Fruit fly (Drosophila melanogaster) whole organism, pupa: ENCODE measurements around the gene pzg.

Experiments used
- CG10348 ChIP-seq: fragments of 200-800 bp; sonication (Bioruptor generic); IDR thresholded peaks from 2 replicates; pipeline ENCODE4 v1.3.6; 2022; ENCODE audit warnings: missing biosample characterization, missing genetic modification characterization
- CG12605 ChIP-seq: fragments of 200-800 bp; sonication (Bioruptor generic); IDR thresholded peaks from 2 replicates; pipeline ENCODE4 v1.3.6; 2022; ENCODE audit warnings: missing biosample characterization, missing genetic modification characterization
- CG13204 ChIP-seq: fragments of 200-800 bp; sonication (Bioruptor generic); optimal IDR thresholded peaks from 2 replicates; lab custom pipeline; 2018; ENCODE audit warnings: missing biosample characterization, mild to moderate bottlenecking, missing genetic modification characterization, moderate library complexity
- CG14655 ChIP-seq: fragments of 200-800 bp; sonication (Bioruptor generic); optimal IDR thresholded peaks from 3 replicates; lab custom pipeline; 2017; ENCODE audit warnings: mild to moderate bottlenecking, missing biosample characterization, missing genetic modification reagents, missing genetic modification characterization
- CG15710 ChIP-seq: fragments of 200-800 bp; sonication (Bioruptor generic); optimal IDR thresholded peaks from 2 replicates; lab custom pipeline; 2018; ENCODE audit warnings: missing biosample characterization, mild to moderate bottlenecking, missing genetic modification characterization, moderate library complexity
- CG17806 ChIP-seq: fragments of 200-800 bp; sonication (Bioruptor generic); optimal IDR thresholded peaks from 2 replicates; lab custom pipeline; 2018; ENCODE audit warnings: missing biosample characterization, mild to moderate bottlenecking, missing genetic modification characterization, moderate library complexity
- CG32121 ChIP-seq: fragments of 200-800 bp; sonication (Bioruptor generic); IDR thresholded peaks from 2 replicates; pipeline ENCODE4 v1.3.6; 2022; ENCODE audit warnings: missing biosample characterization, missing genetic modification characterization
- CG34367 ChIP-seq: fragments of 200-800 bp; sonication (Bioruptor generic); optimal IDR thresholded peaks from 2 replicates; lab custom pipeline; 2018; ENCODE audit warnings: missing biosample characterization, mild to moderate bottlenecking, missing genetic modification characterization
- CG4496 ChIP-seq: fragments of 200-800 bp; sonication (Bioruptor generic); IDR thresholded peaks from 3 replicates; pipeline ENCODE4 v1.3.6; 2022; ENCODE audit warnings: missing biosample characterization, missing genetic modification characterization
- CG8159 ChIP-seq: fragments of 200-800 bp; sonication (Bioruptor generic); optimal IDR thresholded peaks from 3 replicates; lab custom pipeline; 2018; ENCODE audit warnings: missing biosample characterization, mild to moderate bottlenecking, missing genetic modification characterization, moderate library complexity
- CG8301 ChIP-seq: fragments of 200-800 bp; sonication (Bioruptor generic); optimal IDR thresholded peaks from 2 replicates; lab custom pipeline; 2018; ENCODE audit warnings: missing biosample characterization, mild to moderate bottlenecking, missing genetic modification characterization
- CG9948 ChIP-seq: fragments of 200-800 bp; sonication (Bioruptor generic); optimal IDR thresholded peaks from 2 replicates; lab custom pipeline; 2018; ENCODE audit warnings: missing biosample characterization, mild to moderate bottlenecking, missing genetic modification characterization, moderate library complexity
- D1 ChIP-seq: fragments of 200-800 bp; sonication (Bioruptor generic); optimal IDR thresholded peaks from 2 replicates; lab custom pipeline; 2018; ENCODE audit warnings: missing biosample characterization, mild to moderate bottlenecking, missing genetic modification characterization, moderate library complexity
- EcR ChIP-seq: fragments of 200-800 bp; sonication (Bioruptor generic); optimal IDR thresholded peaks from 3 replicates; lab custom pipeline; 2019; ENCODE audit warnings: missing biosample characterization, missing genetic modification characterization, mild to moderate bottlenecking, moderate library complexity, missing genetic modification reagents
- Ets98B ChIP-seq: fragments of 200-800 bp; sonication (Bioruptor generic); IDR thresholded peaks from 2 replicates; pipeline ENCODE4 v1.3.6; 2022; ENCODE audit warnings: missing biosample characterization, missing genetic modification characterization
- Pif1A ChIP-seq: fragments of 200-800 bp; sonication (Bioruptor generic); optimal IDR thresholded peaks from 3 replicates; lab custom pipeline; 2016; ENCODE audit warnings: missing biosample characterization, missing genetic modification characterization
- Pif1B ChIP-seq: fragments of 200-800 bp; sonication (Bioruptor generic); optimal IDR thresholded peaks from 3 replicates; lab custom pipeline; 2016; ENCODE audit warnings: missing biosample characterization, missing genetic modification characterization
- Snoo ChIP-seq: fragments of 200-800 bp; sonication (Bioruptor generic); optimal IDR thresholded peaks from 3 replicates; lab custom pipeline; 2017; ENCODE audit warnings: missing biosample characterization, mild to moderate bottlenecking, missing genetic modification characterization, inconsistent platforms
- fd96Ca ChIP-seq: fragments of 200-800 bp; sonication (Bioruptor generic); IDR thresholded peaks from 3 replicates; pipeline ENCODE4 v1.3.6; 2022; ENCODE audit warnings: missing biosample characterization, missing genetic modification characterization
- gl ChIP-seq: fragments of 200-800 bp; sonication (Bioruptor generic); optimal IDR thresholded peaks from 2 replicates; lab custom pipeline; 2018; ENCODE audit warnings: missing biosample characterization, mild to moderate bottlenecking, missing genetic modification characterization
- rn ChIP-seq: fragments of 200-800 bp; sonication (Bioruptor generic); IDR thresholded peaks from 2 replicates; pipeline ENCODE4 v1.3.6; 2022; ENCODE audit warnings: missing biosample characterization, missing genetic modification characterization

The pzg gene

dm6 chr3L:21252932-21253760, 32.8 kb upstream of the pzg start:
- TF ChIP-seq CG9948 (tag; lab: Kevin White, UChicago) (peak; percentile 91), fd96Ca (GFP tag; lab: Robert Waterston, UW) (no peak), CG15710 (tag; lab: Kevin White, UChicago) (peak; percentile 66), Ets98B (GFP tag; lab: Robert Waterston, UW) (no peak), D1 (tag; lab: Kevin White, UChicago) (peak; percentile 63), rn (GFP tag; lab: Robert Waterston, UW) (no peak), CG4496 (GFP tag; lab: Robert Waterston, UW) (peak; percentile 6; the same call in 1 of the 3 replicates), gl (tag; lab: Kevin White, UChicago) (no peak), CG32121 (GFP tag; lab: Robert Waterston, UW) (no peak), CG8301 (tag; lab: Kevin White, UChicago) (peak; percentile 50), CG34367 (peak; percentile 60), CG8159 (tag; lab: Kevin White, UChicago) (peak; percentile 89), CG12605 (GFP tag; lab: Robert Waterston, UW) (no peak), Pif1B (GFP tag; lab: Kevin White, UChicago) (peak; percentile 43), CG13204 (GFP tag; lab: Kevin White, UChicago) (peak; percentile 98), EcR (peak; percentile 99), CG17806 (tag; lab: Kevin White, UChicago) (peak; percentile 88), CG10348 (GFP tag; lab: Robert Waterston, UW) (no peak), Pif1A (GFP tag; lab: Kevin White, UChicago) (peak; percentile 60), CG14655 (peak; percentile 71), Snoo (no peak)

- peak; percentile 86 for TF ChIP-seq CG4496 (GFP tag; lab: Robert Waterston, UW)
- TF ChIP-seq CG9948 (tag; lab: Kevin White, UChicago) = peak; percentile 99
- 0 out of 2 replicates have a peak, but pooled peaks have one; percentile 40 for TF ChIP-seq CG32121 (GFP tag; lab: Robert Waterston, UW)
- peak; percentile 82 for TF ChIP-seq CG12605 (GFP tag; lab: Robert Waterston, UW)
- peak; percentile 99 for TF ChIP-seq Snoo
- peak; percentile 71; the same call in 1 of the 3 replicates for TF ChIP-seq fd96Ca (GFP tag; lab: Robert Waterston, UW)
- peak; percentile 99 for TF ChIP-seq CG17806 (tag; lab: Kevin White, UChicago)
- TF ChIP-seq CG34367 = peak; percentile 99
- peak; percentile 77 for TF ChIP-seq rn (GFP tag; lab: Robert Waterston, UW)
- TF ChIP-seq Ets98B (GFP tag; lab: Robert Waterston, UW) = peak; percentile 36; the same call in 1 of the 2 replicates
- TF ChIP-seq gl (tag; lab: Kevin White, UChicago) = peak; percentile 97
- peak; percentile 90 for TF ChIP-seq CG14655
- peak; percentile 97 for TF ChIP-seq D1 (tag; lab: Kevin White, UChicago)
- peak; percentile 75 for TF ChIP-seq CG13204 (GFP tag; lab: Kevin White, UChicago)
- TF ChIP-seq CG10348 (GFP tag; lab: Robert Waterston, UW) = no peak
- peak; percentile 99 for TF ChIP-seq EcR
- peak; percentile 90 for TF ChIP-seq CG8301 (tag; lab: Kevin White, UChicago)
- TF ChIP-seq Pif1B (GFP tag; lab: Kevin White, UChicago) = peak; percentile 98
- TF ChIP-seq CG15710 (tag; lab: Kevin White, UChicago) = peak; percentile 99
- TF ChIP-seq Pif1A (GFP tag; lab: Kevin White, UChicago) = peak; percentile 98
- TF ChIP-seq CG8159 (tag; lab: Kevin White, UChicago) = peak; percentile 99
These were observed 32.0 kb upstream of the pzg start for dm6 chr3L:21253761-21254523.

dm6 chr3L:21254524-21254972, 31.4 kb upstream of the pzg start:
- no peak for TF ChIP-seq CG32121 (GFP tag; lab: Robert Waterston, UW)
- TF ChIP-seq fd96Ca (GFP tag; lab: Robert Waterston, UW) = no peak
- no peak for TF ChIP-seq Pif1B (GFP tag; lab: Kevin White, UChicago)
- no peak for TF ChIP-seq Snoo
- no peak for TF ChIP-seq CG13204 (GFP tag; lab: Kevin White, UChicago)
- no peak for TF ChIP-seq CG34367
- TF ChIP-seq CG15710 (tag; lab: Kevin White, UChicago) = no peak
- no peak for TF ChIP-seq CG8301 (tag; lab: Kevin White, UChicago)
- TF ChIP-seq CG4496 (GFP tag; lab: Robert Waterston, UW) = no peak
- TF ChIP-seq CG14655 = no peak
- TF ChIP-seq EcR = no peak
- no peak for TF ChIP-seq CG9948 (tag; lab: Kevin White, UChicago)

- TF ChIP-seq EcR (peak; percentile 56), CG8301 (tag; lab: Kevin White, UChicago) (no peak)
These were observed 29.6 kb upstream of the pzg start for dm6 chr3L:21256062-21257023.
